Fruit fly (Drosophila melanogaster) whole organism, prepupa: ENCODE data around the gene CG5968.

Source experiments
- Blimp-1 ChIP-seq: fragments of 200-800 bp; sonication (Bioruptor generic); optimal IDR thresholded peaks from 3 replicates; lab custom pipeline; 2017; ENCODE audit warnings: missing biosample characterization, missing genetic modification characterization, mild to moderate bottlenecking, moderate library complexity, missing genetic modification reagents
- CG10631 ChIP-seq: fragments of 200-800 bp; sonication (Bioruptor generic); optimal IDR thresholded peaks from 2 replicates; lab custom pipeline; 2016; ENCODE audit warnings: missing biosample characterization, missing genetic modification characterization
- CG11902 ChIP-seq: fragments of 200-800 bp; sonication (Bioruptor generic); optimal IDR thresholded peaks from 3 replicates; lab custom pipeline; 2016; ENCODE audit warnings: missing biosample characterization, missing genetic modification characterization
- CG15336 ChIP-seq: fragments of 200-800 bp; sonication (Bioruptor generic); IDR thresholded peaks from 2 replicates; pipeline ENCODE4 v1.3.6; 2022; ENCODE audit warnings: missing biosample characterization, missing genetic modification characterization
- CG1621 ChIP-seq: fragments of 200-800 bp; sonication (Bioruptor generic); optimal IDR thresholded peaks from 3 replicates; lab custom pipeline; 2018; ENCODE audit warnings: missing biosample characterization, mild to moderate bottlenecking, missing genetic modification characterization
- CG16779 ChIP-seq: fragments of 200-800 bp; sonication (Bioruptor generic); optimal IDR thresholded peaks from 3 replicates; lab custom pipeline; 2017; ENCODE audit warnings: missing biosample characterization, mild to moderate bottlenecking, missing genetic modification characterization
- CG31627 ChIP-seq: fragments of 200-800 bp; sonication (Bioruptor generic); optimal IDR thresholded peaks from 3 replicates; lab custom pipeline; 2016; ENCODE audit warnings: missing biosample characterization, missing genetic modification characterization
- CG34406 ChIP-seq: fragments of 200-800 bp; sonication (Bioruptor generic); optimal IDR thresholded peaks from 3 replicates; lab custom pipeline; 2016; ENCODE audit warnings: missing biosample characterization, missing genetic modification characterization
- CG3919 ChIP-seq: fragments of 200-800 bp; sonication (Bioruptor generic); optimal IDR thresholded peaks from 3 replicates; lab custom pipeline; 2016; ENCODE audit warnings: missing biosample characterization, missing genetic modification characterization
- CG4318 ChIP-seq: fragments of 200-800 bp; sonication (Bioruptor generic); optimal IDR thresholded peaks from 3 replicates; lab custom pipeline; 2017; ENCODE audit warnings: missing biosample characterization, mild to moderate bottlenecking, missing genetic modification characterization
- CG6163 ChIP-seq: fragments of 200-800 bp; sonication (Bioruptor generic); IDR thresholded peaks from 3 replicates; pipeline ENCODE4 v1.3.6; 2022; ENCODE audit warnings: missing biosample characterization, missing genetic modification characterization
- CG6808 ChIP-seq: fragments of 200-800 bp; sonication (Bioruptor generic); optimal IDR thresholded peaks from 3 replicates; lab custom pipeline; 2017; ENCODE audit warnings: missing biosample characterization, missing genetic modification characterization, mild to moderate bottlenecking, moderate library complexity, missing genetic modification reagents
- CG6854 ChIP-seq: fragments of 200-800 bp; sonication (Bioruptor generic); optimal IDR thresholded peaks from 2 replicates; lab custom pipeline; 2017; ENCODE audit warnings: missing biosample characterization, mild to moderate bottlenecking, missing genetic modification characterization
- CG8119 ChIP-seq: fragments of 200-800 bp; sonication (Bioruptor generic); IDR thresholded peaks from 3 replicates; pipeline ENCODE4 v1.3.6; 2022; ENCODE audit warnings: missing biosample characterization, missing genetic modification characterization
- CG8319 ChIP-seq: fragments of 200-800 bp; sonication (Bioruptor generic); optimal IDR thresholded peaks from 3 replicates; lab custom pipeline; 2016; ENCODE audit warnings: missing biosample characterization, missing genetic modification characterization
- CG8632 ChIP-seq: fragments of 200-800 bp; sonication (Bioruptor generic); optimal IDR thresholded peaks from 3 replicates; lab custom pipeline; 2016; ENCODE audit warnings: missing biosample characterization, missing genetic modification characterization
- CG9139 ChIP-seq: fragments of 200-800 bp; sonication (Bioruptor generic); optimal IDR thresholded peaks from 3 replicates; lab custom pipeline; 2017; ENCODE audit warnings: missing biosample characterization, mild to moderate bottlenecking, missing genetic modification characterization
- Eip78C ChIP-seq: fragments of 200-800 bp; sonication (Bioruptor generic); peaks from one replicate; lab custom pipeline; 2016; ENCODE audit warnings: missing biosample characterization, missing genetic modification characterization
- Ets21C ChIP-seq: fragments of 200-800 bp; sonication (Bioruptor generic); optimal IDR thresholded peaks from 3 replicates; lab custom pipeline; 2016; ENCODE audit warnings: missing biosample characterization, missing genetic modification characterization
- Ets96B ChIP-seq: fragments of 200-800 bp; optimal IDR thresholded peaks from 2 replicates; lab custom pipeline; 2019; ENCODE audit warnings: missing biosample characterization, mild to moderate bottlenecking, missing genetic modification characterization, moderate library complexity
- Gug ChIP-seq: fragments of 200-800 bp; sonication (Bioruptor generic); IDR thresholded peaks from 2 replicates; pipeline ENCODE4 v1.3.6; 2022; ENCODE audit warnings: missing biosample characterization, missing genetic modification characterization
- Hr39 ChIP-seq: fragments of 200-800 bp; sonication (Bioruptor generic); optimal IDR thresholded peaks from 2 replicates; lab custom pipeline; 2016; ENCODE audit warnings: missing biosample characterization, missing genetic modification characterization
- Hr4 ChIP-seq: fragments of 200-800 bp; sonication (Bioruptor generic); optimal IDR thresholded peaks from 3 replicates; lab custom pipeline; 2016; ENCODE audit warnings: missing biosample characterization, missing genetic modification characterization
- Met ChIP-seq: fragments of 200-800 bp; sonication (Bioruptor generic); optimal IDR thresholded peaks from 3 replicates; lab custom pipeline; 2016; ENCODE audit warnings: missing biosample characterization, missing genetic modification characterization
- OdsH ChIP-seq: fragments of 200-800 bp; sonication (Bioruptor generic); optimal IDR thresholded peaks from 3 replicates; lab custom pipeline; 2016; ENCODE audit warnings: missing biosample characterization, missing genetic modification characterization
- Sox102F ChIP-seq: fragments of 200-800 bp; sonication (Bioruptor generic); optimal IDR thresholded peaks from 2 replicates; lab custom pipeline; 2016; ENCODE audit warnings: missing biosample characterization, mild to moderate bottlenecking, missing genetic modification characterization
- Sox14 ChIP-seq: fragments of 200-800 bp; sonication (Bioruptor generic); optimal IDR thresholded peaks from 3 replicates; lab custom pipeline; 2016; ENCODE audit warnings: missing biosample characterization, missing genetic modification characterization
- Sox15 ChIP-seq: fragments of 200-800 bp; sonication (Bioruptor generic); optimal IDR thresholded peaks from 3 replicates; lab custom pipeline; 2016; ENCODE audit warnings: missing biosample characterization, missing genetic modification characterization
- achi ChIP-seq: fragments of 200-800 bp; sonication (Bioruptor generic); optimal IDR thresholded peaks from 3 replicates; lab custom pipeline; 2016; ENCODE audit warnings: missing biosample characterization, missing genetic modification characterization
- acj6 ChIP-seq: fragments of 200-800 bp; sonication (Bioruptor generic); optimal IDR thresholded peaks from 3 replicates; lab custom pipeline; 2016; ENCODE audit warnings: missing biosample characterization, missing genetic modification characterization
- cyc ChIP-seq: fragments of 200-800 bp; sonication (Bioruptor generic); optimal IDR thresholded peaks from 3 replicates; lab custom pipeline; 2016; ENCODE audit warnings: missing biosample characterization, missing genetic modification characterization
- dac ChIP-seq: fragments of 200-800 bp; sonication (Bioruptor generic); optimal IDR thresholded peaks from 2 replicates; lab custom pipeline; 2017; ENCODE audit warnings: missing biosample characterization, mild to moderate bottlenecking, missing genetic modification characterization
- dsx ChIP-seq: fragments of 200-800 bp; optimal IDR thresholded peaks from 3 replicates; lab custom pipeline; 2019; ENCODE audit warnings: missing biosample characterization, mild to moderate bottlenecking, missing genetic modification characterization, moderate library complexity; ENCODE audit not compliant: poor library complexity, severe bottlenecking
- esn ChIP-seq: fragments of 200-800 bp; sonication (Bioruptor generic); optimal IDR thresholded peaks from 2 replicates; lab custom pipeline; 2016; ENCODE audit warnings: missing biosample characterization, mild to moderate bottlenecking, missing genetic modification characterization, moderate library complexity
- fd59A ChIP-seq: fragments of 200-800 bp; sonication (Bioruptor generic); optimal IDR thresholded peaks from 2 replicates; lab custom pipeline; 2017; ENCODE audit warnings: missing biosample characterization, mild to moderate bottlenecking, missing genetic modification characterization, missing genetic modification reagents
- fkh ChIP-seq: fragments of 200-800 bp; sonication (Bioruptor generic); optimal IDR thresholded peaks from 3 replicates; lab custom pipeline; 2017; ENCODE audit warnings: missing biosample characterization, mild to moderate bottlenecking, missing genetic modification characterization, moderate library complexity
- lz ChIP-seq: fragments of 200-800 bp; sonication (Bioruptor generic); optimal IDR thresholded peaks from 3 replicates; lab custom pipeline; 2016; ENCODE audit warnings: missing biosample characterization, missing genetic modification characterization
- net ChIP-seq: fragments of 200-800 bp; sonication (Bioruptor generic); optimal IDR thresholded peaks from 3 replicates; lab custom pipeline; 2016; ENCODE audit warnings: missing biosample characterization, missing genetic modification characterization
- pdm3 ChIP-seq: fragments of 200-800 bp; sonication (Bioruptor generic); optimal IDR thresholded peaks from 3 replicates; lab custom pipeline; 2016; ENCODE audit warnings: missing biosample characterization, missing genetic modification characterization
- salr ChIP-seq, 2 experiments: fragments of 200-800 bp; sonication (Bioruptor generic); optimal IDR thresholded peaks; 3 replicates each; lab custom pipeline; 2016 to 2018; ENCODE audit warnings: missing biosample characterization in 2 of 2, missing genetic modification characterization in 2 of 2, mild to moderate bottlenecking in 1 of 2
- spab ChIP-seq: fragments of 200-800 bp; sonication (Bioruptor generic); optimal IDR thresholded peaks from 2 replicates; lab custom pipeline; 2017; ENCODE audit warnings: missing biosample characterization, mild to moderate bottlenecking, missing genetic modification characterization, missing genetic modification reagents
- ss ChIP-seq, 2 experiments: fragments of 200-800 bp; sonication (Bioruptor generic); optimal IDR thresholded peaks; 2 replicates in 1 of 2; 3 replicates in 1 of 2; lab custom pipeline; 2017 to 2018; ENCODE audit warnings: mild to moderate bottlenecking in 2 of 2, missing biosample characterization in 2 of 2, missing genetic modification characterization in 2 of 2, moderate library complexity in 1 of 2
- vri ChIP-seq: fragments of 200-800 bp; sonication (Bioruptor generic); optimal IDR thresholded peaks from 3 replicates; lab custom pipeline; 2016; ENCODE audit warnings: missing biosample characterization, mild to moderate bottlenecking, missing genetic modification characterization

CG5968 gene

DNA sequence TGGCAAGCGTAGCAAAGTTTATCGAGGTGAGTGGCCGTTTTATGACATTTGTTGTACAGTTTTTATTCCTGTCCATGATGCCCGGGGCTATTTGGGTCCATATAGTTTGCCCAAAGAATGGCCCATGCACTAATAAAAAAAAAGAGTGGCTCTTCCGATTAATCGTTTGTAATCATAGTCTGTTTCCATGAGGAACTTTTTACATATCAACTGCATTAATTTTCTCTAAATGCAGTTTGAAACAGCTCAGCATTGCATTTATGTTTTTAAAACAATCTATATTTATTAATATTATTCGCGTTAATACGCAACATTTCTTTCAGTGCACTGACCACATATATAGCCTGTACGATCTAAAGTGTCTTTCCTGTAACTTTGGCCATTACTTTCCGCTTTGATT, 10.2 kb upstream of the CG5968 start (continued):
- TF ChIP-seq CG15336 (GFP tag; lab: Robert Waterston, UW) = 0 out of 2 replicates have a peak, but pooled peaks have one; percentile 19
- TF ChIP-seq Eip78C (GFP tag; lab: Kevin White, UChicago) = peak; percentile 74
- TF ChIP-seq CG34406 = no peak
- no peak for TF ChIP-seq CG9139
- TF ChIP-seq vri = no peak
- TF ChIP-seq acj6 = no peak
- TF ChIP-seq Hr4 (GFP tag; lab: Kevin White, UChicago) = peak; percentile 46
- TF ChIP-seq net = no peak
- no peak for TF ChIP-seq Ets96B (tag; lab: Kevin White, UChicago)
- no peak for TF ChIP-seq Ets21C (GFP tag; lab: Kevin White, UChicago)
- peak; percentile 30 for TF ChIP-seq CG3919
- TF ChIP-seq CG11902 (GFP tag; lab: Kevin White, UChicago) = no peak
- TF ChIP-seq CG6808 (GFP tag; lab: Kevin White, UChicago) = no peak
- no peak for TF ChIP-seq Hr39 (GFP tag; lab: Kevin White, UChicago)
- TF ChIP-seq dsx (GFP tag; lab: Kevin White, UChicago) = no peak
- TF ChIP-seq ss (GFP tag; optimal IDR thresholded peaks at IDR 0.05; lab: Kevin White, UChicago) = no peak
- TF ChIP-seq esn (GFP tag; lab: Kevin White, UChicago) = no peak

DNA sequence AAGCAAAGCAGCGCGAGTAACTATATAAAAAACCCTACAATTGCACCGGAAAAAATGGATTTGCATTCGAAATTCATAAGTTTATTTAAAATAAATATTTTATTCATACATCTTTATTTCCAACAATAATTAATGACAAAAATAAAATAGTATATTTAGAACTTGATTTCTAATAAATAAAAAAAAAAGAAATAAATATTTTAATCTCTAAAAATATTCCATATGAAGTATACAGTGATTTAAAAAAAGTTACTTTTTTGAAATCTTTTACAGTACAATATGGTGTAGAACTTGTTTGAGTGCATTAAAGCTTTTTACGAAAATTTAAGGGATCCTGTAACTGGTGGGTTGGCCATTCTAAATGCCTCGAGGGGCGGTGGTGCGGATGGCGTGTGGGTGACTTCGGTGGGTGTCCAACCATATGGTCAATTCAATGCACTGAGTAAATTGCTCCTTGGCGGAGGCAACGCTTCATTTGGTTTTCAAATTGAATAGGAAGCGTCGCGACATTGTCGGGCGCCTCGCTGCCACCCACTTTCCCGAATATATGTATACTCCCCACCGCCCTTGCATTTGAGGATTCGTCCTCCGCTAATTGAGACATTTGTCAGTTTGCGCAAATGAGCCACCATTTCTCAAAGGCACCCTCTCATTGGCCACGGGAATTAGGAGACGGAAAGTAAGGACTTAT, 1.2 kb downstream of the CG5968 start:
- TF ChIP-seq CG3919 (peak; percentile 28), cyc (GFP tag; lab: Kevin White, UChicago) (no peak), Sox14 (GFP tag; lab: Kevin White, UChicago) (no peak), ss (GFP tag; optimal IDR thresholded peaks at IDR 0.05; lab: Kevin White, UChicago) (no peak), CG8319 (no peak), pdm3 (GFP tag; lab: Kevin White, UChicago) (no peak), CG9139 (no peak), CG8119 (peak; percentile 55; the same call in 2 of the 3 replicates), dac (no peak), fkh (no peak), CG6163 (GFP tag; lab: Robert Waterston, UW) (no peak), CG31627 (GFP tag; lab: Kevin White, UChicago) (no peak), Sox15 (no peak), Gug (GFP tag; lab: Robert Waterston, UW) (no peak), Met (GFP tag; lab: Kevin White, UChicago) (no peak), OdsH (GFP tag; lab: Kevin White, UChicago) (peak; percentile 12), esn (GFP tag; lab: Kevin White, UChicago) (no peak), salr (GFP tag; optimal IDR thresholded peaks at IDR 0.05; lab: Kevin White, UChicago) (no peak), CG6808 (GFP tag; lab: Kevin White, UChicago) (no peak), acj6 (no peak), CG4318 (GFP tag; lab: Kevin White, UChicago) (peak; percentile 16), CG15336 (GFP tag; lab: Robert Waterston, UW) (peak; percentile 62), Sox102F (GFP tag; lab: Kevin White, UChicago) (no peak), Blimp-1 (no peak), lz (no peak), spab (GFP tag; lab: Kevin White, UChicago) (no peak), CG6854 (GFP tag; lab: Kevin White, UChicago) (no peak), CG16779 (no peak), CG1621 (tag; lab: Kevin White, UChicago) (no peak), Hr4 (GFP tag; lab: Kevin White, UChicago) (peak; percentile 20), achi (GFP tag; lab: Kevin White, UChicago) (peak; percentile 2), CG10631 (GFP tag; lab: Kevin White, UChicago) (peak; percentile 49), fd59A (GFP tag; lab: Kevin White, UChicago) (no peak), CG8632 (no peak), CG34406 (peak; percentile 10)
